Worm (Caenorhabditis elegans) whole organism, L4 larva: ENCODE results near the gene tni-4.
"Not testable (repeated sequence)": the region's sequence is repeated elsewhere in the genome, so short reads cannot be mapped to it uniquely, and the experiment has no call there.

ENCODE experiments used
- F26F4.8 ChIP-seq: fragments of 200-800 bp; sonication (Bioruptor generic); conservative IDR thresholded peaks from 2 replicates; pipeline ENCODE4 v1.3.6; 2022; ENCODE audit warnings: missing genetic modification characterization, missing compliant biosample characterization
- F37D6.2 ChIP-seq: sonication (generic microtip); optimal IDR thresholded peaks from 2 replicates; lab custom pipeline; 2016; ENCODE audit warnings: mild to moderate bottlenecking, missing genetic modification characterization, missing compliant biosample characterization
- F44E2.7 ChIP-seq: fragments of 200-800 bp; sonication (Bioruptor generic); IDR thresholded peaks from 2 replicates; pipeline ENCODE4 v2.1.2; 2022; ENCODE audit warnings: missing genetic modification characterization, missing compliant biosample characterization
- R02D3.7 ChIP-seq: fragments of 150-350 bp; sonication (generic microtip); optimal IDR thresholded peaks from 3 replicates; lab custom pipeline; 2014; ENCODE audit warnings: missing biosample characterization, missing genetic modification characterization
- T20F7.1 ChIP-seq: fragments of 200-800 bp; sonication (Bioruptor generic); optimal IDR thresholded peaks from 2 replicates; lab custom pipeline; 2018; ENCODE audit warnings: mild to moderate bottlenecking, missing genetic modification characterization, missing compliant biosample characterization
- Y105C5A.15 ChIP-seq: fragments of 200-800 bp; sonication (Bioruptor generic); IDR thresholded peaks from 2 replicates; pipeline ENCODE4 v1.3.6; 2022; ENCODE audit warnings: missing genetic modification characterization, missing compliant biosample characterization
- Y75B8A.6 ChIP-seq: fragments of 200-800 bp; sonication (Bioruptor generic); IDR thresholded peaks from 2 replicates; pipeline ENCODE4 v1.3.6; 2022; ENCODE audit warnings: missing genetic modification reagents, missing genetic modification characterization, missing compliant biosample characterization
- aha-1 ChIP-seq: fragments of 150-350 bp; peaks from one replicate; lab custom pipeline; 2014; ENCODE audit warnings: missing biosample characterization, missing genetic modification characterization
- ama-1 ChIP-seq: fragments of 150-350 bp; optimal IDR thresholded peaks from 2 replicates; lab custom pipeline; 2014; ENCODE audit warnings: inconsistent platforms, mixed read lengths
- arid-1 ChIP-seq: fragments of 200-800 bp; sonication (Bioruptor generic); conservative IDR thresholded peaks from 2 replicates; pipeline ENCODE4 v1.3.6; 2022; ENCODE audit warnings: missing genetic modification reagents, missing genetic modification characterization, missing compliant biosample characterization
- ceh-28 ChIP-seq: fragments of 150-350 bp; optimal IDR thresholded peaks from 2 replicates; lab custom pipeline; 2014; ENCODE audit warnings: missing biosample characterization, missing genetic modification reagents, missing genetic modification characterization
- ceh-82 ChIP-seq: sonication (generic microtip); optimal IDR thresholded peaks from 2 replicates; lab custom pipeline; 2017; ENCODE audit warnings: missing biosample characterization, missing genetic modification characterization
- daf-12 ChIP-seq: fragments of 150-350 bp; optimal IDR thresholded peaks from 2 replicates; lab custom pipeline; 2014; ENCODE audit warnings: missing biosample characterization, missing genetic modification reagents, missing genetic modification characterization
- daf-8 ChIP-seq: fragments of 200-800 bp; sonication (Bioruptor generic); IDR thresholded peaks from 2 replicates; pipeline ENCODE4 v1.3.6; 2022; ENCODE audit warnings: missing genetic modification characterization, missing compliant biosample characterization
- dmd-6 ChIP-seq: fragments of 200-800 bp; sonication (Bioruptor generic); IDR thresholded peaks from 2 replicates; pipeline ENCODE4 v1.3.6; 2022; ENCODE audit warnings: missing genetic modification reagents, missing genetic modification characterization, missing compliant biosample characterization
- dmd-8 ChIP-seq: fragments of 200-800 bp; sonication (Bioruptor generic); IDR thresholded peaks from 2 replicates; pipeline ENCODE4 v1.3.6; 2022; ENCODE audit warnings: missing genetic modification characterization, missing compliant biosample characterization
- dmd-9 ChIP-seq: fragments of 200-800 bp; sonication (Bioruptor generic); IDR thresholded peaks from 2 replicates; pipeline ENCODE4 v1.3.6; 2022; ENCODE audit warnings: missing genetic modification reagents, missing genetic modification characterization, missing compliant biosample characterization
- dve-1 ChIP-seq: sonication (generic microtip); optimal IDR thresholded peaks from 2 replicates; lab custom pipeline; 2017; ENCODE audit warnings: antibody characterized with exemption, mild to moderate bottlenecking, missing genetic modification characterization, missing compliant biosample characterization; ENCODE audit not compliant: insufficient read depth
- lsy-2 ChIP-seq, 2 experiments: fragments of 150-350 bp in 1 of 2; sonication (generic microtip) in 1 of 2; optimal IDR thresholded peaks; 2 replicates each; lab custom pipeline; 2014 to 2017; ENCODE audit warnings: missing biosample characterization in 2 of 2, missing genetic modification characterization in 2 of 2
- mdt-29 ChIP-seq: fragments of 200-800 bp; sonication (Bioruptor generic); IDR thresholded peaks from 2 replicates; pipeline ENCODE4 v1.3.6; 2022; ENCODE audit warnings: missing genetic modification reagents, missing genetic modification characterization, missing compliant biosample characterization
- mes-2 ChIP-seq: sonication (generic microtip); optimal IDR thresholded peaks from 2 replicates; lab custom pipeline; 2016; ENCODE audit warnings: missing genotype, mild to moderate bottlenecking, missing genetic modification characterization, missing compliant biosample characterization; ENCODE audit not compliant: poor library complexity, severe bottlenecking
- mxl-2 ChIP-seq: fragments of 200-800 bp; sonication (Bioruptor generic); conservative IDR thresholded peaks from 2 replicates; pipeline ENCODE4 v1.3.6; 2022; ENCODE audit warnings: missing genetic modification reagents, missing genetic modification characterization, missing compliant biosample characterization
- nhr-102 ChIP-seq: sonication (generic microtip); optimal IDR thresholded peaks from 2 replicates; lab custom pipeline; 2016; ENCODE audit warnings: mild to moderate bottlenecking, missing genetic modification characterization, moderate library complexity, missing compliant biosample characterization
- nhr-41 ChIP-seq: fragments of 200-800 bp; sonication (Bioruptor generic); IDR thresholded peaks from 2 replicates; pipeline ENCODE4 v1.3.6; 2022; ENCODE audit warnings: missing genetic modification reagents, missing genetic modification characterization, missing compliant biosample characterization
- nhr-48 ChIP-seq: sonication (generic microtip); optimal IDR thresholded peaks from 2 replicates; lab custom pipeline; 2016; ENCODE audit warnings: mild to moderate bottlenecking, missing genetic modification characterization, missing compliant biosample characterization
- nhr-76 ChIP-seq: fragments of 150-350 bp; optimal IDR thresholded peaks from 2 replicates; lab custom pipeline; 2014; ENCODE audit warnings: missing biosample characterization, missing genetic modification characterization
- pha-4 ChIP-seq, 2 experiments: fragments of 150-350 bp in 1 of 2; fragments of 200-800 bp in 1 of 2; sonication (Bioruptor generic) in 1 of 2; IDR thresholded peaks in 1 of 2; optimal IDR thresholded peaks in 1 of 2; 2 replicates each; pipeline versions ENCODE4 v1.3.6 to Lab custom; 2014 to 2022; ENCODE audit warnings: missing genetic modification characterization in 2 of 2, missing genetic modification reagents in 2 of 2, missing biosample characterization in 1 of 2, missing compliant biosample characterization in 1 of 2
- php-3 ChIP-seq: fragments of 200-800 bp; sonication (Bioruptor generic); IDR thresholded peaks from 2 replicates; pipeline ENCODE4 v1.3.6; 2022; ENCODE audit warnings: missing genetic modification reagents, missing genetic modification characterization, missing compliant biosample characterization
- pqm-1 ChIP-seq: sonication (generic microtip); optimal IDR thresholded peaks from 2 replicates; lab custom pipeline; 2017; ENCODE audit warnings: missing biosample characterization, missing genetic modification characterization
- rbr-2 ChIP-seq: sonication (generic microtip); optimal IDR thresholded peaks from 2 replicates; lab custom pipeline; 2016; ENCODE audit warnings: missing genotype, missing genetic modification characterization, missing compliant biosample characterization
- set-16 ChIP-seq: fragments of 200-800 bp; sonication (Bioruptor generic); IDR thresholded peaks from 2 replicates; pipeline ENCODE4 v1.3.6; 2022; ENCODE audit warnings: missing genetic modification reagents, missing genetic modification characterization, missing compliant biosample characterization
- vab-7 ChIP-seq: fragments of 200-800 bp; sonication (Bioruptor generic); IDR thresholded peaks from 2 replicates; pipeline ENCODE4 v1.3.6; 2022; ENCODE audit warnings: missing genetic modification reagents, missing genetic modification characterization, missing compliant biosample characterization
- zag-1 ChIP-seq: fragments of 150-350 bp; optimal IDR thresholded peaks from 2 replicates; lab custom pipeline; 2014; ENCODE audit warnings: missing biosample characterization, missing genetic modification characterization
- ztf-7 ChIP-seq: fragments of 150-350 bp; optimal IDR thresholded peaks from 2 replicates; lab custom pipeline; 2014; ENCODE audit warnings: missing biosample characterization, missing genetic modification characterization

tni-4 gene

ce11 chrIV:5218496-5218895 lies 14.1 kb downstream of the tni-4 start, which contains the start of gene nsph-4.2:
TSS of gene nsph-4.2 (plus strand) at chrIV:5218796.
- not testable (repeated sequence) for TF ChIP-seq ama-1; mdt-29 (GFP tag; lab: Robert Waterston, UW); dmd-8 (GFP tag; lab: Robert Waterston, UW)

DNA sequence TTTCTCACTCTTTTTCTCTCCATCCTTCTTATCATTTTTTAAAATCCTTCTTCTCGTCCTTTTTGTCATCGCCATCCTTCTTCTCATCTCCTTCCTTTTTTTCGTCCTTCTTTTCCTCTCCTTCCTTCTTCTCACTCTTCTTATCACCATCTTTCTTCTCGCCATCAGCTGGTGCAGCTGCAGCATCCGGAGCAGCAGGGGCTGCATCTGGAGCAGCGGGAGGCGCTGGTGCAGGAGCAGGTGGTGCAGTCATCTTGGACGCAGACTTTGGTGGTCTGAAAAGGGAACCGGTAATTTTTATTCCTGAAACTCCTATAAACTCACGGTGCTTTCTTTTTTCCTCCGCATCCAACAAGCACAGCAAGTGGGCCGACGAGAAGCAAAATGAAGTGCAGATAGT lies 17.3 kb downstream of the tni-4 start:
- no peak for TF ChIP-seq dve-1 (tag; lab: Kevin White, UChicago)
- no peak for TF ChIP-seq F37D6.2 (tag; lab: Kevin White, UChicago)
- no peak for TF ChIP-seq pqm-1
- TF ChIP-seq dmd-8 (GFP tag; lab: Robert Waterston, UW): 0 out of 2 replicates have a peak, but pooled peaks have one; percentile 18
- TF ChIP-seq ceh-82 (tag; lab: Kevin White, UChicago): no peak
- 0 out of 2 replicates have a peak, but pooled peaks have one; percentile 15 for TF ChIP-seq Y105C5A.15
- no peak for TF ChIP-seq F44E2.7 (GFP tag; lab: Robert Waterston, UW)
- TF ChIP-seq set-16 (GFP tag; lab: Robert Waterston, UW): peak; percentile 89
- no peak for TF ChIP-seq nhr-48
- no peak for TF ChIP-seq nhr-76 (tag; lab: Kevin White, UChicago)
- no peak for TF ChIP-seq mdt-29 (GFP tag; lab: Robert Waterston, UW)
- no peak for TF ChIP-seq zag-1
- TF ChIP-seq aha-1 (tag; lab: Kevin White, UChicago): peak; percentile 65
- TF ChIP-seq dmd-9 (GFP tag; lab: Robert Waterston, UW): no peak

DNA sequence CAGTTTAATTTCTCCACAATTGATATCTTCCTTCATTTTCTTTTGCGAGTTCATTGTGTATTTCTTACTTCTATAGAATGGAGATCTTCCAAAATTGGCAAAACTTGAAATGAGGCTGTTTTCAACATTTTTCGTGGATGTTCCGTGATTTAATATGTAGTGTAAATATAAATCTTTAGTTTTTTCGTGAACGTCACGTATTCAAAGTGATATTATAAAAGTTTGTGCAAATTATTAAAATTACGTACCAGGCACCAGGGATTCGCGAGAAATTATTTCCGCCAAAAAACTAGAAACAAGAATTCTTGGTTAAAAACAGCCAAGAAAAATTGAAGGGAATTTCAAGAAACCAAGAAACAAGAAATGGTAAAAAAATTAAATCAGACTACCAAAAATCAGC lies 19.8 kb downstream of the tni-4 start, which contains the start of gene Y59E9AL.8:
TSS of gene Y59E9AL.8 (minus strand) at position 101 of the 400 bp plus-strand sequence.
- TF ChIP-seq nhr-102 (tag; lab: Kevin White, UChicago) (no peak), Y75B8A.6 (no peak), vab-7 (no peak), daf-12 (tag; lab: Kevin White, UChicago) (no peak), zag-1 (no peak), nhr-76 (tag; lab: Kevin White, UChicago) (no peak), mes-2 (tag; lab: Kevin White, UChicago) (no peak), R02D3.7 (tag; lab: Kevin White, UChicago) (no peak), mxl-2 (no peak), T20F7.1 (GFP tag; lab: Kevin White, UChicago) (no peak), ztf-7 (tag; lab: Kevin White, UChicago) (no peak), mdt-29 (GFP tag; lab: Robert Waterston, UW) (no peak), ceh-28 (no peak), rbr-2 (no peak), lsy-2 (tag; optimal IDR thresholded peaks at IDR 0.05; lab: Kevin White, UChicago) (no peak), nhr-41 (GFP tag; lab: Robert Waterston, UW) (no peak), dmd-6 (GFP tag; lab: Robert Waterston, UW) (no peak), php-3 (no peak), Y105C5A.15 (no peak), daf-8 (GFP tag; lab: Robert Waterston, UW) (no peak)

DNA sequence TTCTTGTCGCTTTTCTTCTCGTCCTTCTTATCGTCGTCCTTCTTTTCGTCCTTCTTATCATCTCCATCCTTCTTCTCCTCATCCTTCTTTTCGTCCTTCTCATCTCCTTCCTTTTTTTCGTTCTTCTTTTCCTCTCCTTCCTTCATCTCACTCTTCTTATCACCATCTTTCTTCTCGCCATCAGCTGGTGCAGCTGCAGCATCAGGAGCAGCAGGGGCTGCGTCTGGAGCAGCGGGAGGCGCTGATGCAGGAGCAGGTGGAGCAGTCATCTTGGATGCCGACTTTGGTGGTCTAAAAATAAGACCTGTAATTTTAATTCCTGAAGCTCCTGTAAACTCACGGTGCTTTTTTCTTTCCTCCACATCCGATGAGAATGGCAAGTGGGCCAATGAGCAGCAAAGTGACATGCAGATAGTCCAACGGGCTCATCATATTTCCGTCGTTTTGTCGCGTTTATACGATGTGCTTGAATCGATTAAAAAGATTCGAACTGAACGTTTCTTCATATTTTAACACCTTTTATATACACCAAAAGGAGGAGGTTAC lies 21.0 kb downstream of the tni-4 start, which contains the start of gene cylc-1:
TSS of gene cylc-1 (minus strand) at position 496 of the 546 bp plus-strand sequence.
- peak; percentile 82 for TF ChIP-seq set-16 (GFP tag; lab: Robert Waterston, UW)
- peak; percentile 29; the same call in 1 of the 2 replicates for TF ChIP-seq pha-4 (GFP tag; IDR thresholded peaks at IDR 0.05; lab: Robert Waterston, UW)
- TF ChIP-seq pha-4 (tag; optimal IDR thresholded peaks at IDR 0.05; lab: Kevin White, UChicago): not testable (repeated sequence)
- 0 out of 2 replicates have a peak, but pooled peaks have one; percentile 12 for TF ChIP-seq arid-1 (GFP tag; lab: Robert Waterston, UW)
- TF ChIP-seq F26F4.8: 0 out of 2 replicates have a peak, but pooled peaks have one; percentile 13
